Fruit fly (Drosophila melanogaster) S2 (cell line): ENCODE measurements around the gene spn-B.

Experiments used
- CG8478 ChIP-seq: fragments of >200 bp; optimal IDR thresholded peaks from 2 replicates; lab custom pipeline; 2018
- CTCF ChIP-seq, 2 experiments: fragments of >200 bp; optimal IDR thresholded peaks; 2 replicates each; lab custom pipeline; 2018

- TF ChIP-seq CG8478 (lab: Kevin White, UChicago): no peak
- TF ChIP-seq CTCF (optimal IDR thresholded peaks at IDR 0.05; lab: Kevin White, UChicago): no peak
These were observed 33.9 kb downstream of the spn-B start, which contains the start of gene Dnaaf5 for dm6 chr3R:14361741-14362232.
